Fruit fly (Drosophila melanogaster) whole organism, adult: Measurements from ENCODE around the gene Unr.
A peak's percentile ranks its signal among the peaks of the same experiment; 100 is the strongest.

Experiments
- CG11617 ChIP-seq: fragments of 200-800 bp; sonication (Bioruptor generic); optimal IDR thresholded peaks from 2 replicates; lab custom pipeline; 2017; ENCODE audit warnings: mild to moderate bottlenecking, missing biosample characterization, missing genetic modification reagents, missing genetic modification characterization
- CG12768 ChIP-seq: fragments of 200-800 bp; sonication (Bioruptor generic); optimal IDR thresholded peaks from 2 replicates; lab custom pipeline; 2017; ENCODE audit warnings: missing biosample characterization, missing genetic modification characterization, mild to moderate bottlenecking, moderate library complexity, missing genetic modification reagents
- kay ChIP-seq: fragments of 200-800 bp; sonication (Bioruptor generic); peaks from one replicate; lab custom pipeline; 2016; ENCODE audit warnings: missing biosample characterization, missing genetic modification characterization, borderline replicate concordance

DNA sequence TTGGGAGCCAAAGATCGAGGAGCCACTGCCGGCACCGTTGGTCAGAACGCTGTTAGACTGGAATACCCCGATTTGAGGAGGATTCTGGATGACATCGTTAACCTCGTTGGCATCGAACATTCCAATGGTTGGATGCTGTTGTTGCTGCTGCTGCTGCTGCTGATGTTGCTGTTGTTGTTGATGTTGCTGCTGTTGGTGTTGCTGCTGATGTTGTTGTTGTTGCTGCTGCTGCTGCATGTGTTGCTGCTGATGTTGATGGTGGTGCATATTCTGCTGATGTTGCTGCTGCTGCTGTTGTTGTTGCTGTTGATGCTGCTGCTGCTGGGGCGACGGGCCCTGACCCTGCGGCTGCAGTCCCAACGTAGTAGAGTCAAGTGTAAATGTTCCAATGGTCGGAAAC lies 4.6 kb downstream of the Unr start:
- TF ChIP-seq CG12768 (no peak), CG11617 (GFP tag; lab: Kevin White, UChicago) (no peak), kay (peak; percentile 21)
